Worm (Caenorhabditis elegans) whole organism, L1 larva: Measurements from ENCODE around the gene ZK637.14.

Source experiments
- aha-1 ChIP-seq: fragments of 150-350 bp; optimal IDR thresholded peaks from 2 replicates; lab custom pipeline; 2014; ENCODE audit warnings: missing biosample characterization, missing genetic modification characterization
- aly-2 ChIP-seq: fragments of 150-350 bp; optimal IDR thresholded peaks from 2 replicates; lab custom pipeline; 2014; ENCODE audit warnings: missing biosample characterization, missing genetic modification characterization
- blmp-1 ChIP-seq: fragments of 150-350 bp; optimal IDR thresholded peaks from 2 replicates; lab custom pipeline; 2014; ENCODE audit warnings: missing biosample characterization, missing genetic modification characterization
- ceh-63 ChIP-seq: fragments of 200-800 bp; sonication (Bioruptor generic); optimal IDR thresholded peaks from 2 replicates; lab custom pipeline; 2018; ENCODE audit warnings: mild to moderate bottlenecking, missing genetic modification characterization, missing compliant biosample characterization
- ceh-8 ChIP-seq: fragments of 200-800 bp; sonication (Bioruptor generic); optimal IDR thresholded peaks from 2 replicates; lab custom pipeline; 2018; ENCODE audit warnings: mild to moderate bottlenecking, missing genetic modification characterization, moderate library complexity, missing compliant biosample characterization
- ceh-82 ChIP-seq, 3 experiments: fragments of 150-350 bp in 1 of 3; sonication (generic microtip) in 2 of 3; optimal IDR thresholded peaks; 2 replicates each; lab custom pipeline; 2014 to 2017; ENCODE audit warnings: missing biosample characterization in 3 of 3, missing genetic modification characterization in 3 of 3
- dpl-1 ChIP-seq, 3 experiments: fragments of 150-350 bp in 2 of 3; sonication (generic microtip) in 1 of 3; optimal IDR thresholded peaks; 2 replicates each; lab custom pipeline; 2014 to 2017; ENCODE audit warnings: missing biosample characterization in 3 of 3, missing genetic modification characterization in 3 of 3, missing genetic modification reagents in 3 of 3
- dsc-1 ChIP-seq: sonication (generic microtip); optimal IDR thresholded peaks from 2 replicates; lab custom pipeline; 2016; ENCODE audit warnings: mild to moderate bottlenecking, missing genetic modification characterization, missing compliant biosample characterization
- efl-1 ChIP-seq, 4 experiments: fragments of 150-350 bp; optimal IDR thresholded peaks in 3 of 4; peaks in 1 of 4; 1 replicate in 1 of 4; 2 replicates in 3 of 4; lab custom pipeline; 2014; ENCODE audit warnings: missing biosample characterization in 2 of 4, missing genetic modification characterization in 2 of 4, missing genetic modification reagents in 2 of 4
- efl-3 ChIP-seq: fragments of 200-800 bp; sonication (Bioruptor generic); optimal IDR thresholded peaks from 2 replicates; lab custom pipeline; 2018; ENCODE audit warnings: mild to moderate bottlenecking, missing genetic modification characterization, missing compliant biosample characterization
- egl-13 ChIP-seq: sonication (generic microtip); optimal IDR thresholded peaks from 2 replicates; lab custom pipeline; 2016; ENCODE audit warnings: missing genotype, missing genetic modification reagents, missing genetic modification characterization, missing compliant biosample characterization
- elt-3 ChIP-seq, 6 experiments: fragments of 150-350 bp in 1 of 6; sonication (generic microtip); optimal IDR thresholded peaks; 2 replicates each; lab custom pipeline; 2017 to 2018; ENCODE audit warnings: missing biosample characterization in 6 of 6, missing genetic modification characterization in 6 of 6, inconsistent platforms in 1 of 6
- fkh-10 ChIP-seq: sonication (generic microtip); optimal IDR thresholded peaks from 2 replicates; lab custom pipeline; 2017; ENCODE audit warnings: missing biosample characterization, missing genetic modification reagents, missing genetic modification characterization
- grh-1 ChIP-seq: fragments of 200-800 bp; sonication (Bioruptor generic); IDR thresholded peaks from 2 replicates; pipeline ENCODE4 v1.3.6; 2022; ENCODE audit warnings: missing genetic modification reagents, missing genetic modification characterization, missing compliant biosample characterization
- hlh-17 ChIP-seq: fragments of 200-800 bp; sonication (Bioruptor generic); optimal IDR thresholded peaks from 2 replicates; lab custom pipeline; 2018; ENCODE audit warnings: missing genetic modification characterization, mild to moderate bottlenecking, missing compliant biosample characterization, moderate library complexity, borderline replicate concordance
- irx-1 ChIP-seq: sonication (generic microtip); optimal IDR thresholded peaks from 2 replicates; lab custom pipeline; 2016; ENCODE audit warnings: missing genetic modification characterization, missing compliant biosample characterization
- jun-1 ChIP-seq: fragments of 150-350 bp; optimal IDR thresholded peaks from 2 replicates; lab custom pipeline; 2014; ENCODE audit warnings: missing biosample characterization, missing genetic modification reagents, missing genetic modification characterization
- lin-14 ChIP-seq: fragments of 200-800 bp; sonication (Bioruptor generic); optimal IDR thresholded peaks from 2 replicates; lab custom pipeline; 2018; ENCODE audit warnings: mild to moderate bottlenecking, missing genetic modification characterization, moderate library complexity, missing compliant biosample characterization
- lin-15B ChIP-seq: fragments of 150-350 bp; sonication (generic microtip); optimal IDR thresholded peaks from 3 replicates; lab custom pipeline; 2014; ENCODE audit warnings: missing biosample characterization, missing genetic modification characterization
- lin-35 ChIP-seq, 2 experiments: fragments of 150-350 bp; optimal IDR thresholded peaks; 2 replicates each; lab custom pipeline; 2014; ENCODE audit warnings: missing biosample characterization in 2 of 2, missing genetic modification characterization in 2 of 2, missing genetic modification reagents in 2 of 2
- lin-39 ChIP-seq: fragments of 150-350 bp; optimal IDR thresholded peaks from 2 replicates; lab custom pipeline; 2014; ENCODE audit warnings: missing biosample characterization, missing genetic modification reagents, missing genetic modification characterization
- lsy-2 ChIP-seq, 2 experiments: fragments of 150-350 bp; optimal IDR thresholded peaks; 2 replicates each; lab custom pipeline; 2014; ENCODE audit warnings: missing biosample characterization in 2 of 2, missing genetic modification characterization in 2 of 2
- mef-2 ChIP-seq: fragments of 150-350 bp; optimal IDR thresholded peaks from 2 replicates; lab custom pipeline; 2014; ENCODE audit warnings: missing biosample characterization, missing genetic modification characterization
- mep-1 ChIP-seq: fragments of 150-350 bp; optimal IDR thresholded peaks from 2 replicates; lab custom pipeline; 2014; ENCODE audit warnings: missing biosample characterization, missing genetic modification characterization
- nhr-11 ChIP-seq: fragments of 150-350 bp; optimal IDR thresholded peaks from 2 replicates; lab custom pipeline; 2014; ENCODE audit warnings: missing biosample characterization, missing genetic modification characterization
- nhr-19 ChIP-seq: fragments of 200-800 bp; sonication (Bioruptor generic); conservative IDR thresholded peaks from 2 replicates; pipeline ENCODE4 v1.3.6; 2022; ENCODE audit warnings: missing genetic modification characterization, missing compliant biosample characterization
- nhr-20 ChIP-seq: sonication (generic microtip); optimal IDR thresholded peaks from 2 replicates; lab custom pipeline; 2016; ENCODE audit warnings: mild to moderate bottlenecking, missing genetic modification characterization, missing compliant biosample characterization
- nhr-237 ChIP-seq: fragments of 150-350 bp; optimal IDR thresholded peaks from 2 replicates; lab custom pipeline; 2014; ENCODE audit warnings: missing biosample characterization, missing genetic modification characterization
- nhr-28 ChIP-seq: fragments of 150-350 bp; optimal IDR thresholded peaks from 2 replicates; lab custom pipeline; 2014; ENCODE audit warnings: missing biosample characterization, missing genetic modification characterization
- nhr-71 ChIP-seq: sonication (generic microtip); optimal IDR thresholded peaks from 2 replicates; lab custom pipeline; 2016; ENCODE audit warnings: mild to moderate bottlenecking, missing genetic modification characterization, moderate library complexity, missing compliant biosample characterization
- nhr-76 ChIP-seq: sonication (generic microtip); optimal IDR thresholded peaks from 2 replicates; lab custom pipeline; 2017; ENCODE audit warnings: missing biosample characterization, missing genetic modification characterization
- nhr-85 ChIP-seq: sonication (generic microtip); peaks from one replicate; lab custom pipeline; 2016; ENCODE audit warnings: missing genetic modification characterization, inconsistent platforms, missing compliant biosample characterization
- pag-3 ChIP-seq: sonication (generic microtip); optimal IDR thresholded peaks from 2 replicates; lab custom pipeline; 2017; ENCODE audit warnings: missing genetic modification characterization, mild to moderate bottlenecking, missing compliant biosample characterization, antibody characterized with exemption, borderline replicate concordance; ENCODE audit not compliant: insufficient read depth
- pax-3 ChIP-seq: fragments of 200-800 bp; sonication (Bioruptor generic); optimal IDR thresholded peaks from 2 replicates; lab custom pipeline; 2018; ENCODE audit warnings: mild to moderate bottlenecking, missing genetic modification characterization, moderate library complexity, missing compliant biosample characterization
- pqm-1 ChIP-seq: sonication (generic microtip); optimal IDR thresholded peaks from 3 replicates; lab custom pipeline; 2017; ENCODE audit warnings: missing biosample characterization, missing genetic modification characterization
- skn-1 ChIP-seq: fragments of 150-350 bp; optimal IDR thresholded peaks from 2 replicates; lab custom pipeline; 2014; ENCODE audit warnings: missing biosample characterization, missing genetic modification characterization
- snu-23 ChIP-seq: sonication (generic microtip); optimal IDR thresholded peaks from 2 replicates; lab custom pipeline; 2016; ENCODE audit warnings: missing genetic modification characterization, missing compliant biosample characterization
- sox-4 ChIP-seq: sonication (generic microtip); optimal IDR thresholded peaks from 2 replicates; lab custom pipeline; 2016; ENCODE audit warnings: missing genetic modification characterization, missing compliant biosample characterization
- swsn-7 ChIP-seq: sonication (generic microtip); optimal IDR thresholded peaks from 2 replicates; lab custom pipeline; 2016; ENCODE audit warnings: missing genetic modification characterization, missing compliant biosample characterization
- tbx-2 ChIP-seq: sonication (generic microtip); optimal IDR thresholded peaks from 2 replicates; lab custom pipeline; 2016; ENCODE audit warnings: missing genetic modification characterization, missing compliant biosample characterization
- tlp-1 ChIP-seq: fragments of 150-350 bp; optimal IDR thresholded peaks from 2 replicates; lab custom pipeline; 2014; ENCODE audit warnings: missing biosample characterization, missing genetic modification characterization
- unc-62 ChIP-seq: fragments of 150-350 bp; optimal IDR thresholded peaks from 2 replicates; lab custom pipeline; 2014; ENCODE audit warnings: missing biosample characterization, missing genetic modification reagents, missing genetic modification characterization
- unc-86 ChIP-seq: sonication (generic microtip); optimal IDR thresholded peaks from 2 replicates; lab custom pipeline; 2016; ENCODE audit warnings: missing genetic modification characterization, missing compliant biosample characterization
- vab-15 ChIP-seq: sonication (generic microtip); optimal IDR thresholded peaks from 2 replicates; lab custom pipeline; 2017; ENCODE audit warnings: missing genotype, mild to moderate bottlenecking, missing genetic modification characterization, missing compliant biosample characterization
- xbp-1 ChIP-seq: sonication (generic microtip); optimal IDR thresholded peaks from 2 replicates; lab custom pipeline; 2016; ENCODE audit warnings: missing genetic modification characterization, missing compliant biosample characterization
- zag-1 ChIP-seq: fragments of 150-350 bp; optimal IDR thresholded peaks from 2 replicates; lab custom pipeline; 2014; ENCODE audit warnings: missing biosample characterization, missing genetic modification characterization
- ztf-4 ChIP-seq: fragments of 150-350 bp; optimal IDR thresholded peaks from 2 replicates; lab custom pipeline; 2014; ENCODE audit warnings: missing biosample characterization, missing genetic modification characterization

The ZK637.14 gene

DNA sequence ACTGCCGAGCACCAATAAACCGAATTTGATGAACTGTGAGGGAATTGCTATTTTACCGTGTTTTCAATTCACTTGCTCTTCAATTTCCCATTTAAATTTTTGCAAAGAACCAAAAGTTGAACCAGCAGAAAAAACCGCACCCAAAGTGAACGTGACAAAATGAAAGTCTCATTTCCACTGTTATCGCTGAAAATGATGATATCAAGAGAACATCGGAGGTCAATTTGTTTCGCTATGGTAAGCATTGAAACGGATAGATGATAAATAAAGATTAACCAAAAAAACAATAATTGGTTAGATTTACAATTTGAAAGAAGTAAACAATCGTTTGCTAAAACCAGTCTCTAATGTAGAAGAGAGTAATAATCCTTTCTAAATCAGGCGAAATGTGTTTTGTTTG is 36.6 kb upstream of the ZK637.14 start:
- TF ChIP-seq nhr-85, result peak; percentile 51
- TF ChIP-seq dsc-1 (tag; lab: Kevin White, UChicago), result no peak
- peak; percentile 31 for TF ChIP-seq blmp-1 (tag; lab: Kevin White, UChicago)
- TF ChIP-seq pqm-1 (tag; lab: Kevin White, UChicago), result no peak

DNA sequence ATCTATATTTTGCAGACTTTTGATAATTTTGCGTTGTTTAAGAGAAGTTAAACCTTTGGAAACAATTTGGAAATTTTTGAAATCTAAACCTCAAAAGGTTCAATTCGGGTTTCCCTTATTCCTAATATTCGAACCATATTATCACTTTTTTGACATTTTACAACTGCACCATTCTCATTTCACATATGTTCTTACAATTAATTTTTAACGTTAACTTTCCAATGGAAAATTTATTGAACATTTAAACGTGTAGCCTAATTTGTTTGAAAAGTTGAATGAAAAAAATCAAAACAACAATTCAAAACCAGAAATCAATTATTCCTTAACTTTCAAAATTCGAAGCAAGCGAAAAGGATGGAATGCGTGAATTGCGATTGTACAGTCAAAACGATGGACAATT is 35.0 kb upstream of the ZK637.14 start, which contains the start of gene ZK637.12:
TSS of gene ZK637.12 (plus strand) at position 301 of the 400 bp plus-strand sequence.
- TF ChIP-seq nhr-71 (tag; lab: Kevin White, UChicago), result no peak
- no peak for TF ChIP-seq blmp-1 (tag; lab: Kevin White, UChicago)
- no peak for TF ChIP-seq aly-2 (tag; lab: Kevin White, UChicago)
- TF ChIP-seq nhr-28, result no peak
- no peak for TF ChIP-seq ceh-8 (GFP tag; lab: Kevin White, UChicago)
- no peak for TF ChIP-seq unc-62 (GFP tag; lab: Kevin White, UChicago)
- no peak for TF ChIP-seq unc-86
- TF ChIP-seq mep-1 (tag; lab: Kevin White, UChicago), result no peak
- TF ChIP-seq aha-1 (tag; lab: Kevin White, UChicago), result no peak
- no peak for TF ChIP-seq elt-3 (tag; optimal IDR thresholded peaks at IDR 0.05; lab: Kevin White, UChicago)
- TF ChIP-seq efl-3 (GFP tag; lab: Kevin White, UChicago), result no peak
- no peak for TF ChIP-seq pqm-1 (tag; lab: Kevin White, UChicago)

DNA sequence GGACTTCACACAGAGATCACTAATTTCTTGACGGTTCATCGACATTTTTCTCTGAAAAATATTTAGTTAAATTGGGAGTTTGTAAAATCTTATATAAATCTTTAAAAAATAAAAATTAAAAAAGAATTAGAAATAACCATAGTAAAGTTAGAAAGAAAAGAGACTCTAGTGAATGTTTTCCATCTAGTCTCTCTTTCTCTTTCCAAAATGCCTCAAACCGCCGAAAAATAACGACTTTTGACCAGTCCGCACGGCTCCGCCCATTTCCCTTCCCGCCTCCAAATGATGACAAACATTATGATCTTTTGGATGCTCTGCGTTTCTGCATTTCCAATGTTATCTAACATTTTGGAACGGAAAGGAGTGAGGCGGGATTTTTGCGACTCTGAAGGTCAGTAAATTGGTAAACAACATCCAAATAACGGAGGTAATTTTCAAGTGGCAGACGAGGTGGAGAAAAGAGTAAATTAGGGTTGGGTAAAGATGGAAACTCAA is 34.3 kb upstream of the ZK637.14 start, which contains the start of gene glb-1:
TSS of gene glb-1 (minus strand) at position 51 of the 495 bp plus-strand sequence.
- TF ChIP-seq fkh-10 (GFP tag; lab: Kevin White, UChicago) (no peak), dsc-1 (tag; lab: Kevin White, UChicago) (no peak), mef-2 (tag; lab: Kevin White, UChicago) (no peak), pag-3 (tag; lab: Kevin White, UChicago) (no peak), aly-2 (tag; lab: Kevin White, UChicago) (no peak), sox-4 (tag; lab: Kevin White, UChicago) (no peak), irx-1 (tag; lab: Kevin White, UChicago) (no peak), vab-15 (tag; lab: Kevin White, UChicago) (no peak), snu-23 (GFP tag; lab: Kevin White, UChicago) (peak; percentile 30), egl-13 (tag; lab: Kevin White, UChicago) (no peak), ceh-63 (GFP tag; lab: Kevin White, UChicago) (no peak), nhr-11 (tag; lab: Kevin White, UChicago) (no peak), nhr-76 (tag; lab: Kevin White, UChicago) (no peak), tlp-1 (tag; lab: Kevin White, UChicago) (no peak), nhr-19 (GFP tag; lab: Robert Waterston, UW) (no peak), lin-14 (GFP tag; lab: Kevin White, UChicago) (peak; percentile 72), xbp-1 (tag; lab: Kevin White, UChicago) (no peak), hlh-17 (GFP tag; lab: Kevin White, UChicago) (no peak), lsy-2 (tag; optimal IDR thresholded peaks at IDR 0.05; lab: Kevin White, UChicago) (peak; percentile 17), lin-35 (GFP tag; optimal IDR thresholded peaks at IDR 0.05; lab: Kevin White, UChicago) (no peak), swsn-7 (tag; lab: Kevin White, UChicago) (no peak), efl-1 (optimal IDR thresholded peaks at IDR 0.05; lab: Kevin White, UChicago) (peak in 1 of 2 experiments; percentile 2), efl-1 (GFP tag; optimal IDR thresholded peaks at IDR 0.05 in 1 of 2; lab: Kevin White, UChicago) (no peak), lin-39 (tag; lab: Kevin White, UChicago) (no peak), nhr-237 (tag; lab: Kevin White, UChicago) (no peak), dpl-1 (GFP tag; optimal IDR thresholded peaks at IDR 0.05; lab: Kevin White, UChicago) (peak in 2 of 3 experiments; percentile 8 to 25), pax-3 (no peak), jun-1 (tag; lab: Kevin White, UChicago) (no peak), aha-1 (tag; lab: Kevin White, UChicago) (no peak), mep-1 (tag; lab: Kevin White, UChicago) (peak; percentile 35), tbx-2 (tag; lab: Kevin White, UChicago) (no peak), ztf-4 (tag; lab: Kevin White, UChicago) (no peak), ceh-82 (tag; optimal IDR thresholded peaks at IDR 0.05; lab: Kevin White, UChicago) (no peak), ceh-8 (GFP tag; lab: Kevin White, UChicago) (no peak), zag-1 (tag; lab: Kevin White, UChicago) (no peak), grh-1 (GFP tag; lab: Robert Waterston, UW) (no peak), efl-3 (GFP tag; lab: Kevin White, UChicago) (no peak), nhr-71 (tag; lab: Kevin White, UChicago) (peak; percentile 3), nhr-20 (tag; lab: Kevin White, UChicago) (peak; percentile 67), unc-86 (no peak), skn-1 (peak; percentile 85), lin-15B (tag; lab: Kevin White, UChicago) (no peak)
